Fruit fly (Drosophila melanogaster) ovary, adult (tissue): ENCODE measurements around the gene eIF2Bbeta.

Experiments
- CG17801 ChIP-seq: fragments of 200-800 bp; optimal IDR thresholded peaks from 2 replicates; lab custom pipeline; 2019; ENCODE audit warnings: missing biosample characterization, mild to moderate bottlenecking, missing genetic modification characterization, moderate library complexity; ENCODE audit not compliant: partially characterized antibody

Gene eIF2Bbeta

DNA sequence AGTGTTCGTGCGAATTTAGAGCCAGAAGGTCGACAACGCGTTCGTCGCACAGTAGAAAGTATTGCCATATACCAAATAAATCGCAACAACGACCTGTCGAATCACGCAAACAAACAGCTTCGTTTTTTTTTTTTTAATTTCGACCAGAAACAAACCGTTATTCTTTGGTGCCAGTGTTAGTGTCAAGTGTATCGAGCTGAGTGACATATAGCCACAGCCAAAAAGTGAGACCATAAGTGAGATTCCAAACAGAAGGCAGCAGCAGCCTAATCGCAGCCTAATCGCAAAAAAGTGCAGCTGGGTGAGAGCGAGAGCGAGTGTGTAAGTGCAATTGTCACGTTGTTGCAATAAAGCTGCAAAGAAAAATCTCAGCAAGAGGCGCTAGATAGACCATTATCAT lies 18.8 kb upstream of the eIF2Bbeta start, which contains the start of gene per:
Gene per, plus strand, starts transcription at position 1 of the 400 bp plus-strand sequence.
- TF ChIP-seq CG17801 (GFP tag; lab: Kevin White, UChicago), result no peak

DNA sequence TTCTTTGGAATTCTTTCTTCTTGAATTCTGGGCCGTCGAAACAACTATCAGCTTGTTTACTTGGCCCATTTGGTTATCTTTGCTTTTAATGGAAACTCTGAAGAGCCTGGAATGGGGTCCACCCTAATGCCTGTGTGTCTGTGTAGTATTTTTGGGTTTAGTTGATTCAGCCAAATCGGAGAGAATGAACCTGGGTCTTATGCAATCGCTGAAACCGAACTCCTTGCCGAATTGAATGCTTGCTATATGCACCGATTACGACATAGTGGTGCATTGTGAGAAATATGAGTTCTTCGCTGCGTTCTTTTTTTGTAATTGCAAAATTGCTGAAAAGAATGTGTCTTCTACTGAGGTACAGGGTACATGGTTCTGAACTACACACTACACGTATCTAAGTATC lies 17.4 kb upstream of the eIF2Bbeta start:
- TF ChIP-seq CG17801 (GFP tag; lab: Kevin White, UChicago), result no peak

DNA sequence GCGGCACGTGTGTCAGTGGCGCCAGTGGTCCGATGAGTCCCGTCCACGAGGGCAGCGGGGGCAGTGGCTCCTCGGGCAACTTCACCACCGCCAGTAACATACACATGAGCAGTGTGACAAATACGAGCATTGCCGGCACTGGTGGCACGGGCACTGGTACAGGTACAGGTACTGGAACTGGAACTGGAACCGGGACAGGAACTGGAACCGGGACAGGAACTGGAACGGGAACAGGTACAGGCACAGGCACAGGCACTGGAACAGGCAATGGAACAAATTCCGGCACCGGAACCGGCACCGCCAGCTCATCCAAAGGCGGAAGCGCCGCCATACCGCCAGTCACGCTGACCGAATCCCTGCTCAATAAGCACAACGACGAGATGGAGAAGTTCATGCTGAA lies 14.0 kb upstream of the eIF2Bbeta start:
- TF ChIP-seq CG17801 (GFP tag; lab: Kevin White, UChicago), result no peak

DNA sequence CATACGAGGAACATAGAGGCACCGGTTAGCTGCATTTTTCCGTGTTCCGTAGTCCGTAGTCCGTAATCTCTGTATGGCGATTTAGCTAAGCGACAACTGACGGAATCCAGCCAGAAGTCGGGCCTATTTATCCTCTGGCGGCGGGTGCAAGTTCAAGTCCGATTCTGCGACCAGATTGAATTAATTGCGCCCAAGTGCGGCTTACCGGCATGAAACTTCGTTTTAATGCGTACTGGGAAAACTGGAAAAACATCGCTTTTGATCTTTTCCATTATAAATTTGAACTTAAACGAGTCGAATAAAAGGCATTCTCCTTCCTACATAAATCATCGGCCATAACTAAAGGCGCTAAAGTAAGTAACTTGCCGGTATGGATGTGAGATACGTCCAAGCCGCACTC lies 10.6 kb upstream of the eIF2Bbeta start, which contains the start of gene dyw:
Gene dyw, minus strand, starts transcription at position 101 of the 400 bp plus-strand sequence.
- TF ChIP-seq CG17801 (GFP tag; lab: Kevin White, UChicago), result no peak

DNA sequence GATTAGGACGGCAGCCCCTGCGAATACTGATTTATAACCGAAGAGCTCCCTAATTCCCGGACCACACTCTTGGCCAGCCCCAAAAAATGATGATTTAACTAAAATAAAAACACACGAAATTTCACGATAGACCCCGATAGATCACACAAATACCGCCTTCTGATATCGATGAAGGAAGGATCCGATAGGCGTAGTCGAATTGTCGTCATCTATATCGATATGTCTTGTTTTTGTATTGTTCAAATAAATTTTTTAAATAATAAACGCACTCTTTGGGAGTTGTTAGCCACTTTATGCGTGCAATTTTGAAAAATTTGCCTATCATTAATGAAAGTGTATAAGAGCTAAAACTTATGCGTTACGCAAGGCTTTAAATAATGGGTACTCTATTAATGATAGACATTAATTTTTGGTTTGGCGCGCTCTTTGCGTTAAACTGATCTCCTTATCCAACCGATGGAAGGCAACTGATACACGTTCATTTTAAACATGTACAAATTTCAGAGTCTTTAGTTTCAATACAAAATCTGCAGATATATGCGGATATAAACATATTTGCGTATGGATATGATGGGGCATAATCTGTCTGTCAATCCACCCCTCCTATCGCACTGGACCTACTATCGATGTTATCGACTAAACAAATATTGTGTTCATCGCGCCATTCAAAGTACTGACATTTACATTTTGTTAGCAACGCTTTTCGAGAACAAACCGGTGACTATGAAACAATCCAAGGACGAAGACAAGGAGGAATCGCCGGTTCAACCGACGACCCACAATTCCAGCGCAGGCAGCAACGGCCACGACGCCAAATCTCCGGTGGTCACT lies 6.1 kb upstream of the eIF2Bbeta start, which contains the start of the genes Spg7 and Lint-O:
Gene Spg7, minus strand, starts transcription at position 148 of the 831 bp plus-strand sequence.
Gene Lint-O, plus strand, starts transcription at position 638 of the 831 bp plus-strand sequence.
- no peak for TF ChIP-seq CG17801 (GFP tag; lab: Kevin White, UChicago)

DNA sequence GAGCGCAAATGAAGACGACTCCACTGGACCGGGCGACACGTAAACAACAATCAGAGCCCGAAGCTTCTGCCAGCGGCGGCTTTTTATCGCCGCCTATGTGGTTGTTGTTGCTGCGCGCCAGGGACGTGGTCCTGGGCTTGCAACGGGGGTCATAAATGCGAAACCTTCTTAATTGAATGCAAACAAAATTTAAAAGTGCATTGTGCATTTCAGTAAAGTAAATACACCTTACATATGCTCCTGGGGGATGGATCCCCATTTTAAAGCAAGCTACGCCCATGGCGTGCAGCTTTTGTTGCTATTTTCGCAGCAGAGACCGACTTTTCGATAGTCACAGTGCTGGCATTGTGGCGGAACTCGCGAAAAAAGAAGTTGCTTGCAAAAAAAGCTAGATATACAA lies 678 bp upstream of the eIF2Bbeta start, which contains the start of gene Ugalt:
Gene Ugalt, minus strand, starts transcription at position 160 of the 400 bp plus-strand sequence.
- TF ChIP-seq CG17801 (GFP tag; lab: Kevin White, UChicago), result peak; percentile 100

DNA sequence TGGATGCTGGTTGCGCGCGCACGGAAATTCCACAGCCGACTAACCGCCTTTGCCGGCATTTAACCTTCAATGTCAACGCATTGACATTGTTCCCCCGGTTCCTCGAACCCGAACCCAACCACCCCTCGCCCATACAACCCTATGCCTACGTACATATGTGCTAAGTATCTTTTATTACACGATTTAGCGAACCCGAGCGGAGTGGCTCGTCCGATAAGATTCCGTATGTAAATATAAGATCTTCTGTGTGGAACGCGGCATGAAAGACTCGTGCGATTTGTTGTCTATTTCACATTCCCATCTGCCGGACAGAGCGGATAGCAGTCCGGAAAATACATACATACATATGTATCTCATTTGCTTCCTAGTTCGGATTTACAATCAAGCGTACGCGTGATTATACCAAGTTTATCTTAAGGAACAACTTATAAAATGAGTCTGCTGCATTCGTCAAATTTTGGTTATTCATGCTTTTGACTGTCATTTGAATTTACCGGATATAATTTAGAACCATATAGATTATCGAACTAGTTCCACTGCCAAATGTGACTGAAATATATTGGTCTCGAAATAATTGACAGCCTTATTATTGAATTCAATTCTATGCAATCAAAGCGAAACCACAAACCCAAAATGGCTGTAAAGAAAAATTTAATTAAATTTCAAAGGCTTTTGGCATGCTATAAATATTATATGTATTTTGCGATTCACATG lies 3.2 kb downstream of the eIF2Bbeta start, which contains the start of gene CG2680:
Gene CG2680, minus strand, starts transcription at position 51 of the 714 bp plus-strand sequence.
- no peak for TF ChIP-seq CG17801 (GFP tag; lab: Kevin White, UChicago)

DNA sequence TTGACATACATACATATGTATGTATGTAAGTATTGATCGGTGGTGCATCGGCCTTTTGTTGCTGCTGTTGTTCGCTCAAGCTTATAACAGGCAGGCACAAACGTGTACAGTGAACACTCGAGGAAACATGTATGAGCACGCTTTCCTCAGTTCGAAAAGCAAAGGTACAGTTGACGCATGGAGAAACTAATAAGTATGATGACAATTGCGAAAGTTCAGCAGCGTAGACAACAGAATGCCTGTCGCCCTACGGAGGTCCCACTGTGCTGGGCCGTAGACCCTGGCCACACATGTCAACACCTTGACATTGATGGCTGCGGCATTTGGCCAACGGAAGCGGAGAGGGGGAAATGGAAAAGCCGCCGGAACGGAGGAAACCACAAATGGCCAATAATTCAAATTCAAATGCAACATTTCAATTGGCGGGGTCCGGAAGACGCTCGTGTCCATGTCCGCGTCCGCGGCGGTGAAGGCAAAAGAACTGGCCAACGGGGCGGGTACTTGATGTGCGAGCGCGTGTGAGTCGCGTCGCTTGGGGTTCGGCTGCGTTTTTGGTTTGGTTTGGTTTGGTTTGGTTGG lies 3.9 kb downstream of the eIF2Bbeta start, which contains the start of gene CG2681:
Gene CG2681, plus strand, starts transcription at position 529 of the 579 bp plus-strand sequence.
- no peak for TF ChIP-seq CG17801 (GFP tag; lab: Kevin White, UChicago)

DNA sequence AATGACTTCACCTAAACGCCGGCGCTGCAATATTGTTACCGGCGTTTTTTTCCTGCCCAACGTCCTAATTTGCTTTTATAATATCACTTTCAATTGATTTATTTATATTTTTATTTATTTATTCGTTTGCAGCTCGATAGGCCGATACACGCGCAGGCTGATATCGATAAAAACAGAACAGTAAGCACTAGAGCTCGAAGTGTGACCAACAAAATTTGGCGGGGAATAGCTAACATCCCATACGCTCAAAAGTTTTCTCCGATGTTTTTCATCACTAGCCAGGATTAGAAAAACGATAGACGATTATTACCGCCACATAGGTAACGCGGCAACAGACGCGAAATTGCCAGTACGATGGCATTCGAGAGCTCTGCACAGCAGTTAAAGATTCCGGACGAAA lies 9.4 kb downstream of the eIF2Bbeta start, which contains the start of the genes CG2685 and CG2694:
Gene CG2685, minus strand, starts transcription at position 185 of the 400 bp plus-strand sequence.
Gene CG2694, plus strand, starts transcription at position 304 of the 400 bp plus-strand sequence.
- TF ChIP-seq CG17801 (GFP tag; lab: Kevin White, UChicago), result peak; percentile 29

DNA sequence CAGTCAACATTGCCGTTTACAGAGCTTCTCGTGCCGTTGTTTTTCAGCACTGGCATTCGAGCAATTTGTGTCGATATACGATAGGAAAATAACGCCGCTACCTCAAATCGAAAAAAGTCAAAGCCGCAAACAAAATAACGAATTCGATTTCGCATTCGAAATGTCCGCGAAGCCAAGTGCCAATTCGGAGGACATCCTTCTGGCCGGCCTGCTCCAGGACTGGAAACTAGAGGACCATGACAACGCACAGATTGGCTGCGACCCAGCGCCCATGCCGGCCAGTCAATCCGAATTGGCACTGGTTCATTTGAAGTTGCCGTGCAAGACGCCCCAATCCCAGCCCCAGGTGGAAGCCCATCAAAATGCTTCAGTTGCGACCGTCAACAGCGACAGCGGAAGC lies 10.4 kb downstream of the eIF2Bbeta start:
- peak; percentile 65 for TF ChIP-seq CG17801 (GFP tag; lab: Kevin White, UChicago)

DNA sequence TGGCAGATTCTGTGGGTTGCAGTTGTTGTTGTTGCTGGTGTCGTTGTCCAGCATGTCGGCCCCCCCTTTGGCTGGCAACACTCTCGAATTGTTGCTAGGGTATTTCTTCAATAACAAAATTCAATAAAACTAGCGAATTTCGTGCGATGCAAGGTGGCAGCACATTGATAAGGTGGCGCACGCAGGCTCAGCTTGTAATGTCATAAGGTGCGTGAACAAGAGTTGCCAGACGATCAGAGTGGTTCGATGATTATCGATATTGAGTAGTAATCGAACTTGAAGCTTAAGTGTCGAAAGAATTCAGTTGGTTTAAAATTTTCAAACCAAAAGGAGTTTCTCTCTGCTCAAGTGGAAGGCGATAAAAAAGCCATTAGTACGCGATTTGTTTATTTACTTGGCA lies 15.8 kb downstream of the eIF2Bbeta start, which contains the start of gene CG2701:
Gene CG2701, minus strand, starts transcription at position 206 of the 400 bp plus-strand sequence.
- TF ChIP-seq CG17801 (GFP tag; lab: Kevin White, UChicago), result peak; percentile 38

DNA sequence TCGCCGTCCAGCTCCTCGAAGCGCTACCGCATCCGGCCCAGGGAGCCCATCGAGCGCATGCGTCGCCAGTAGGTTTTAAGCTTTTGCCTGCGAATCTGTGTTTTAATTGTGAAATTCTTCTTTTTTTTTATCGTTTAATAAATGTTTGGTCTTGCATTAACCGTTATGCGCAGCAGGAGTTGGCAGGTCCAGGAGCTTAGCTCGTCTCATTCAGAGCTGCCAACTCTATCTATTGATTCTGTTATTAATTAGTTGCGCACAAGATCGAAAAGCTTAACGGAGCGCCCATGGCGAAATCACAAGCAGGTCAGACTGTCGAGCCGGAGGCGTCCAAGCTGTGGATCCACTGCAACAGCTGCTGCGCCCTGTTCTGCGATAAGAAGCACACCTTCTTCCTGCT lies 22.0 kb downstream of the eIF2Bbeta start, which contains the start of gene vilya:
Gene vilya, plus strand, starts transcription at position 259 of the 400 bp plus-strand sequence.
- TF ChIP-seq CG17801 (GFP tag; lab: Kevin White, UChicago), result no peak

DNA sequence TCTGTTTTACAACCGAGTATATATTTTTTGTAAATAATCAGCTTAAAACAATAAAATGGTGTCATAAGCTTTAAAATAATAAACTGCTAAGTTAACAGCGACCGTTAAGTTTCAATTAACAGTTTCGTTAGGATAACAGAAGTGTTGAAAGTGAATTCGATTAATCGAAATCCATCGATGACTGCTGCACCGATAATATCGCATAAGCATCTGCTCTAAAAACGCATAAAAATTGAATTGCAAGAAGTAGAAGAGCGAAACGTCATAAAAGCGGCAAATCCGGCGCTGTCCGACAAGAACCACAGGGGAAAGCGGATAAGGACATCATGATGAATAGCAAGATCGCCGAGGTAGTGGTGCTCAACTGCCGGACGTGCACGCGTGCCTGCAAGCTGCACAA lies 23.1 kb downstream of the eIF2Bbeta start, which contains the start of gene dwg:
Gene dwg, plus strand, starts transcription at position 193 of the 400 bp plus-strand sequence.
- TF ChIP-seq CG17801 (GFP tag; lab: Kevin White, UChicago), result peak; percentile 26

DNA sequence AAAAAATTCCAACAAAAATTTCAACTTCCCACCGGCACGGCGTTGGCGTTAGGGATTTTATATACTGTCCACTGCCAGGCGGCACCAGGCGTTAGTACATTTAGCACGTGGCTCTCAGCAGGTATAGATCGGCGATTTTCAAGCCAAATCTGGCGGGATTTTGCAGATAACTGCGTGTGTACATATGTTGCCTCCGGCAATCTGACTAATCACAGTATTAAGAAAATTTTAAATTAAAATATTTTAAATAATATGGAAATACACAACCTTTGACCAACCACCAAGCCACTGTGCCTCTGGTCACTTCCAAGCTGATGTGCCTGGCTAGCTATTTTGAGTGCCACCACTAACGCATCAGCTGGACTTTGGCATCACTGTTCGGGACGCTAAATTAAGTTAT lies 27.8 kb downstream of the eIF2Bbeta start, which contains the start of the genes ttm50 and CG2712:
Gene ttm50, minus strand, starts transcription at position 64 of the 400 bp plus-strand sequence.
Gene CG2712, plus strand, starts transcription at position 343 of the 400 bp plus-strand sequence.
- peak; percentile 60 for TF ChIP-seq CG17801 (GFP tag; lab: Kevin White, UChicago)
